Worm (Caenorhabditis elegans) whole organism, L4/young adult: ENCODE data around the gene msp-32.
"Not testable (repeated sequence)": the region's sequence is repeated elsewhere in the genome, so short reads cannot be mapped to it uniquely, and the experiment has no call there.

Experiments
- W03F9.2 ChIP-seq: fragments of 150-350 bp; optimal IDR thresholded peaks from 2 replicates; lab custom pipeline; 2014; ENCODE audit warnings: missing biosample characterization, missing genetic modification characterization
- dao-5 ChIP-seq: sonication (generic microtip); optimal IDR thresholded peaks from 2 replicates; lab custom pipeline; 2016; ENCODE audit warnings: missing genotype, missing genetic modification characterization, moderate library complexity, missing compliant biosample characterization
- him-1 ChIP-seq: sonication (generic microtip); optimal IDR thresholded peaks from 2 replicates; lab custom pipeline; 2016; ENCODE audit warnings: missing genotype, missing genetic modification reagents, missing genetic modification characterization, missing compliant biosample characterization

Gene msp-32

ce11 chrII:4898529-4898928, at the start of gene msp-32:
msp-32 (plus strand) TSS chrII:4898829.
- not testable (repeated sequence) for TF ChIP-seq dao-5 (tag; lab: Kevin White, UChicago); W03F9.2 (tag; lab: Kevin White, UChicago); him-1

ce11 chrII:4849885-4850284, 48.7 kb upstream of the msp-32 start, which contains the start of gene T23B7.3:
T23B7.3 (plus strand) TSS chrII:4850185.
- TF ChIP-seq W03F9.2 (tag; lab: Kevin White, UChicago) (no peak), him-1 (no peak), dao-5 (tag; lab: Kevin White, UChicago) (no peak)

- TF ChIP-seq him-1 (peak; percentile 92), dao-5 (tag; lab: Kevin White, UChicago) (no peak), W03F9.2 (tag; lab: Kevin White, UChicago) (peak; percentile 97)
These were observed 47.0 kb upstream of the msp-32 start, which contains the start of gene dnj-9 for ce11 chrII:4851594-4852106. dnj-9 (plus strand) TSS chrII:4852056.

- TF ChIP-seq W03F9.2 (tag; lab: Kevin White, UChicago) (no peak), dao-5 (tag; lab: Kevin White, UChicago) (no peak), him-1 (no peak)
These were observed 43.9 kb upstream of the msp-32 start for ce11 chrII:4854761-4855160.

- TF ChIP-seq him-1: peak; percentile 0
- TF ChIP-seq W03F9.2 (tag; lab: Kevin White, UChicago): no peak
- no peak for TF ChIP-seq dao-5 (tag; lab: Kevin White, UChicago)
These were observed 43.1 kb upstream of the msp-32 start for ce11 chrII:4855489-4855888.

- TF ChIP-seq dao-5 (tag; lab: Kevin White, UChicago) (no peak), W03F9.2 (tag; lab: Kevin White, UChicago) (peak; percentile 5)
These were observed 42.5 kb upstream of the msp-32 start for ce11 chrII:4856113-4856512.

- TF ChIP-seq W03F9.2 (tag; lab: Kevin White, UChicago) (no peak), him-1 (no peak), dao-5 (tag; lab: Kevin White, UChicago) (no peak)
These were observed 41.5 kb upstream of the msp-32 start for ce11 chrII:4857086-4857485.

- TF ChIP-seq dao-5 (tag; lab: Kevin White, UChicago): no peak
- no peak for TF ChIP-seq him-1
- no peak for TF ChIP-seq W03F9.2 (tag; lab: Kevin White, UChicago)
These were observed 40.7 kb upstream of the msp-32 start, which contains the start of gene F11G11.5 for ce11 chrII:4857873-4858364. F11G11.5 (plus strand) TSS chrII:4857923.

- TF ChIP-seq W03F9.2 (tag; lab: Kevin White, UChicago) (no peak), dao-5 (tag; lab: Kevin White, UChicago) (no peak), him-1 (no peak)
These were observed 39.7 kb upstream of the msp-32 start for ce11 chrII:4858906-4859411.

- TF ChIP-seq him-1; W03F9.2 (tag; lab: Kevin White, UChicago); dao-5 (tag; lab: Kevin White, UChicago): not testable (repeated sequence)
These were observed 38.4 kb upstream of the msp-32 start, which contains the start of the genes nspd-5 and F11G11.4 for ce11 chrII:4860260-4860659. nspd-5 (minus strand) TSS chrII:4860360. F11G11.4 (plus strand) TSS chrII:4860594.

ce11 chrII:4863357-4863756, 35.3 kb upstream of the msp-32 start, which contains the start of the genes mpst-4 and F11G11.14:
mpst-4 (minus strand) TSS chrII:4863457.
F11G11.14 (plus strand) TSS chrII:4863681.
- TF ChIP-seq W03F9.2 (tag; lab: Kevin White, UChicago) (no peak), him-1 (no peak), dao-5 (tag; lab: Kevin White, UChicago) (no peak)

- TF ChIP-seq dao-5 (tag; lab: Kevin White, UChicago) (no peak), W03F9.2 (tag; lab: Kevin White, UChicago) (no peak), him-1 (no peak)
These were observed 32.6 kb upstream of the msp-32 start for ce11 chrII:4866045-4866444.

ce11 chrII:4867476-4867875, 31.2 kb upstream of the msp-32 start, which contains the start of gene col-17:
col-17 (minus strand) TSS chrII:4867576.
- TF ChIP-seq him-1 (no peak), W03F9.2 (tag; lab: Kevin White, UChicago) (no peak), dao-5 (tag; lab: Kevin White, UChicago) (no peak)

- TF ChIP-seq dao-5 (tag; lab: Kevin White, UChicago): no peak
- no peak for TF ChIP-seq him-1
- no peak for TF ChIP-seq W03F9.2 (tag; lab: Kevin White, UChicago)
These were observed 28.8 kb upstream of the msp-32 start for ce11 chrII:4869793-4870343.
